Worm (Caenorhabditis elegans) whole organism, L4 larva: ENCODE data around the gene C14B9.3.
A peak's percentile ranks its signal among the peaks of the same experiment; 100 is the strongest.

Source experiments
- F49E8.2 ChIP-seq: sonication (generic microtip); optimal IDR thresholded peaks from 2 replicates; lab custom pipeline; 2016; ENCODE audit warnings: missing compliant biosample characterization, mild to moderate bottlenecking, missing genetic modification characterization, borderline replicate concordance
- Y48G9A.11 ChIP-seq: fragments of 200-800 bp; sonication (Bioruptor generic); IDR thresholded peaks from 2 replicates; pipeline ENCODE4 v1.3.6; 2022; ENCODE audit warnings: missing genetic modification reagents, missing genetic modification characterization, missing compliant biosample characterization
- Y5F2A.4 ChIP-seq: fragments of 200-800 bp; sonication (Bioruptor generic); optimal IDR thresholded peaks from 2 replicates; lab custom pipeline; 2018; ENCODE audit warnings: mild to moderate bottlenecking, missing genetic modification characterization, missing compliant biosample characterization
- Y75B8A.6 ChIP-seq: fragments of 200-800 bp; sonication (Bioruptor generic); IDR thresholded peaks from 2 replicates; pipeline ENCODE4 v1.3.6; 2022; ENCODE audit warnings: missing genetic modification reagents, missing genetic modification characterization, missing compliant biosample characterization
- ZK337.2 ChIP-seq: fragments of 200-800 bp; sonication (Bioruptor generic); IDR thresholded peaks from 2 replicates; pipeline ENCODE4 v1.3.6; 2022; ENCODE audit warnings: missing genetic modification reagents, missing genetic modification characterization, missing compliant biosample characterization
- ZK546.5 ChIP-seq, 2 experiments: sonication (generic microtip); optimal IDR thresholded peaks; 2 replicates each; lab custom pipeline; 2017; ENCODE audit warnings: missing biosample characterization in 2 of 2, missing genetic modification characterization in 2 of 2
- aha-1 ChIP-seq: fragments of 150-350 bp; peaks from one replicate; lab custom pipeline; 2014; ENCODE audit warnings: missing biosample characterization, missing genetic modification characterization
- ama-1 ChIP-seq: fragments of 150-350 bp; optimal IDR thresholded peaks from 2 replicates; lab custom pipeline; 2014; ENCODE audit warnings: inconsistent platforms, mixed read lengths
- ceh-28 ChIP-seq: fragments of 150-350 bp; optimal IDR thresholded peaks from 2 replicates; lab custom pipeline; 2014; ENCODE audit warnings: missing biosample characterization, missing genetic modification reagents, missing genetic modification characterization
- ceh-44 ChIP-seq: fragments of 200-800 bp; sonication (Bioruptor generic); IDR thresholded peaks from 2 replicates; pipeline ENCODE4 v1.3.6; 2022; ENCODE audit warnings: missing genetic modification reagents, missing genetic modification characterization, missing compliant biosample characterization
- ceh-62 ChIP-seq: sonication (generic microtip); optimal IDR thresholded peaks from 2 replicates; lab custom pipeline; 2017; ENCODE audit warnings: missing biosample characterization, missing genetic modification characterization
- ces-1 ChIP-seq: fragments of 150-350 bp; sonication (generic microtip); optimal IDR thresholded peaks from 4 replicates; lab custom pipeline; 2014; ENCODE audit warnings: missing biosample characterization, missing genetic modification reagents, missing genetic modification characterization
- cey-2 ChIP-seq: sonication (generic microtip); optimal IDR thresholded peaks from 3 replicates; lab custom pipeline; 2017; ENCODE audit warnings: missing genetic modification characterization, mild to moderate bottlenecking, missing compliant biosample characterization, antibody characterized with exemption, borderline replicate concordance; ENCODE audit not compliant: insufficient read depth
- ctbp-1 ChIP-seq: fragments of 200-800 bp; sonication (Bioruptor generic); IDR thresholded peaks from 2 replicates; pipeline ENCODE4 v1.3.6; 2022; ENCODE audit warnings: missing genetic modification reagents, missing genetic modification characterization, missing compliant biosample characterization
- daf-8 ChIP-seq: fragments of 200-800 bp; sonication (Bioruptor generic); IDR thresholded peaks from 2 replicates; pipeline ENCODE4 v1.3.6; 2022; ENCODE audit warnings: missing genetic modification characterization, missing compliant biosample characterization
- dmd-9 ChIP-seq: fragments of 200-800 bp; sonication (Bioruptor generic); IDR thresholded peaks from 2 replicates; pipeline ENCODE4 v1.3.6; 2022; ENCODE audit warnings: missing genetic modification reagents, missing genetic modification characterization, missing compliant biosample characterization
- dpl-1 ChIP-seq: fragments of 150-350 bp; optimal IDR thresholded peaks from 2 replicates; lab custom pipeline; 2014; ENCODE audit warnings: missing biosample characterization, missing genetic modification reagents, missing genetic modification characterization
- fkh-10 ChIP-seq: fragments of 150-350 bp; optimal IDR thresholded peaks from 2 replicates; lab custom pipeline; 2014; ENCODE audit warnings: missing biosample characterization, missing genetic modification reagents, missing genetic modification characterization
- fos-1 ChIP-seq: fragments of 150-350 bp; optimal IDR thresholded peaks from 2 replicates; lab custom pipeline; 2014; ENCODE audit warnings: missing biosample characterization, missing genetic modification characterization
- gei-8 ChIP-seq: fragments of 200-800 bp; sonication (Bioruptor generic); optimal IDR thresholded peaks from 2 replicates; lab custom pipeline; 2018; ENCODE audit warnings: mild to moderate bottlenecking, missing genetic modification characterization, missing compliant biosample characterization
- hif-1 ChIP-seq, 2 experiments: sonication (generic microtip); optimal IDR thresholded peaks; 2 replicates each; lab custom pipeline; 2016 to 2017; ENCODE audit warnings: missing compliant biosample characterization in 2 of 2, missing genetic modification characterization in 2 of 2, missing genetic modification reagents in 2 of 2, missing genotype in 2 of 2, mild to moderate bottlenecking in 1 of 2
- hlh-11 ChIP-seq: fragments of 200-800 bp; sonication (Bioruptor generic); optimal IDR thresholded peaks from 2 replicates; lab custom pipeline; 2018; ENCODE audit warnings: mild to moderate bottlenecking, missing genetic modification characterization, missing compliant biosample characterization
- hlh-30 ChIP-seq: sonication (generic microtip); optimal IDR thresholded peaks from 2 replicates; lab custom pipeline; 2017; ENCODE audit warnings: antibody characterized with exemption, mild to moderate bottlenecking, missing genetic modification characterization, missing compliant biosample characterization; ENCODE audit not compliant: insufficient read depth
- lim-7 ChIP-seq: fragments of 200-800 bp; sonication (Bioruptor generic); IDR thresholded peaks from 2 replicates; pipeline ENCODE4 v1.3.6; 2022; ENCODE audit warnings: missing genetic modification characterization, missing compliant biosample characterization
- lin-15B ChIP-seq: fragments of 150-350 bp; sonication (generic microtip); optimal IDR thresholded peaks from 3 replicates; lab custom pipeline; 2014; ENCODE audit warnings: missing biosample characterization, missing genetic modification characterization
- lin-39 ChIP-seq: fragments of 150-350 bp; optimal IDR thresholded peaks from 2 replicates; lab custom pipeline; 2014; ENCODE audit warnings: missing biosample characterization, missing genetic modification reagents, missing genetic modification characterization
- lir-3 ChIP-seq: sonication (generic microtip); optimal IDR thresholded peaks from 2 replicates; lab custom pipeline; 2016; ENCODE audit warnings: mild to moderate bottlenecking, missing genetic modification characterization, missing compliant biosample characterization
- madf-5 ChIP-seq, 2 experiments: fragments of 200-800 bp; sonication (Bioruptor generic); IDR thresholded peaks; 2 replicates each; pipeline ENCODE4 v1.3.6; 2022; ENCODE audit warnings: missing compliant biosample characterization in 2 of 2, missing genetic modification characterization in 2 of 2
- madf-9 ChIP-seq: fragments of 200-800 bp; sonication (Bioruptor generic); conservative IDR thresholded peaks from 2 replicates; pipeline ENCODE4 v1.3.6; 2022; ENCODE audit warnings: missing genetic modification reagents, missing genetic modification characterization, missing compliant biosample characterization
- mdt-29 ChIP-seq: fragments of 200-800 bp; sonication (Bioruptor generic); IDR thresholded peaks from 2 replicates; pipeline ENCODE4 v1.3.6; 2022; ENCODE audit warnings: missing genetic modification reagents, missing genetic modification characterization, missing compliant biosample characterization
- mep-1 ChIP-seq: fragments of 150-350 bp; sonication (generic microtip); optimal IDR thresholded peaks from 3 replicates; lab custom pipeline; 2014; ENCODE audit warnings: missing biosample characterization, missing genetic modification characterization
- mes-2 ChIP-seq: sonication (generic microtip); optimal IDR thresholded peaks from 2 replicates; lab custom pipeline; 2016; ENCODE audit warnings: missing genotype, mild to moderate bottlenecking, missing genetic modification characterization, missing compliant biosample characterization; ENCODE audit not compliant: poor library complexity, severe bottlenecking
- nhr-41 ChIP-seq: fragments of 200-800 bp; sonication (Bioruptor generic); IDR thresholded peaks from 2 replicates; pipeline ENCODE4 v1.3.6; 2022; ENCODE audit warnings: missing genetic modification reagents, missing genetic modification characterization, missing compliant biosample characterization
- nhr-42 ChIP-seq: fragments of 200-800 bp; sonication (Bioruptor generic); IDR thresholded peaks from 2 replicates; pipeline ENCODE4 v1.3.6; 2022; ENCODE audit warnings: missing genetic modification characterization, missing compliant biosample characterization
- nhr-48 ChIP-seq: sonication (generic microtip); optimal IDR thresholded peaks from 2 replicates; lab custom pipeline; 2016; ENCODE audit warnings: mild to moderate bottlenecking, missing genetic modification characterization, missing compliant biosample characterization
- nhr-76 ChIP-seq: fragments of 150-350 bp; optimal IDR thresholded peaks from 2 replicates; lab custom pipeline; 2014; ENCODE audit warnings: missing biosample characterization, missing genetic modification characterization
- pha-4 ChIP-seq, 2 experiments: fragments of 150-350 bp in 1 of 2; fragments of 200-800 bp in 1 of 2; sonication (Bioruptor generic) in 1 of 2; IDR thresholded peaks in 1 of 2; optimal IDR thresholded peaks in 1 of 2; 2 replicates each; pipeline versions ENCODE4 v1.3.6 to Lab custom; 2014 to 2022; ENCODE audit warnings: missing genetic modification characterization in 2 of 2, missing genetic modification reagents in 2 of 2, missing biosample characterization in 1 of 2, missing compliant biosample characterization in 1 of 2
- php-3 ChIP-seq: fragments of 200-800 bp; sonication (Bioruptor generic); IDR thresholded peaks from 2 replicates; pipeline ENCODE4 v1.3.6; 2022; ENCODE audit warnings: missing genetic modification reagents, missing genetic modification characterization, missing compliant biosample characterization
- pqm-1 ChIP-seq: sonication (generic microtip); optimal IDR thresholded peaks from 2 replicates; lab custom pipeline; 2017; ENCODE audit warnings: missing biosample characterization, missing genetic modification characterization
- rbr-2 ChIP-seq: sonication (generic microtip); optimal IDR thresholded peaks from 2 replicates; lab custom pipeline; 2016; ENCODE audit warnings: missing genotype, missing genetic modification characterization, missing compliant biosample characterization
- sdz-12 ChIP-seq: fragments of 200-800 bp; sonication (Bioruptor generic); optimal IDR thresholded peaks from 2 replicates; lab custom pipeline; 2018; ENCODE audit warnings: mild to moderate bottlenecking, missing genetic modification characterization, missing compliant biosample characterization
- set-16 ChIP-seq: fragments of 200-800 bp; sonication (Bioruptor generic); IDR thresholded peaks from 2 replicates; pipeline ENCODE4 v1.3.6; 2022; ENCODE audit warnings: missing genetic modification reagents, missing genetic modification characterization, missing compliant biosample characterization
- snpc-1.2 ChIP-seq: fragments of 200-800 bp; sonication (Bioruptor generic); IDR thresholded peaks from 2 replicates; pipeline ENCODE4 v1.3.6; 2022; ENCODE audit warnings: missing genetic modification reagents, missing genetic modification characterization, missing compliant biosample characterization
- spr-1 ChIP-seq: sonication (generic microtip); optimal IDR thresholded peaks from 2 replicates; lab custom pipeline; 2016; ENCODE audit warnings: mild to moderate bottlenecking, missing genetic modification characterization, missing compliant biosample characterization
- unc-130 ChIP-seq: sonication (generic microtip); optimal IDR thresholded peaks from 2 replicates; lab custom pipeline; 2016; ENCODE audit warnings: missing genetic modification reagents, missing genetic modification characterization, missing compliant biosample characterization
- unc-62 ChIP-seq, 3 experiments: fragments of 150-350 bp in 1 of 3; sonication (generic microtip); optimal IDR thresholded peaks in 2 of 3; peaks in 1 of 3; 1 replicate in 1 of 3; 2 replicates in 2 of 3; lab custom pipeline; 2014 to 2017; ENCODE audit warnings: missing biosample characterization in 3 of 3, missing genetic modification characterization in 3 of 3, missing genetic modification reagents in 3 of 3, missing genotype in 1 of 3
- vab-7 ChIP-seq: fragments of 200-800 bp; sonication (Bioruptor generic); IDR thresholded peaks from 2 replicates; pipeline ENCODE4 v1.3.6; 2022; ENCODE audit warnings: missing genetic modification reagents, missing genetic modification characterization, missing compliant biosample characterization
- zag-1 ChIP-seq: fragments of 150-350 bp; optimal IDR thresholded peaks from 2 replicates; lab custom pipeline; 2014; ENCODE audit warnings: missing biosample characterization, missing genetic modification characterization
- zfp-2 ChIP-seq: sonication (generic microtip); optimal IDR thresholded peaks from 2 replicates; lab custom pipeline; 2016; ENCODE audit warnings: mild to moderate bottlenecking, missing genetic modification characterization, missing compliant biosample characterization
- zfp-3 ChIP-seq: fragments of 200-800 bp; sonication (Bioruptor generic); conservative IDR thresholded peaks from 2 replicates; pipeline ENCODE4 v1.3.6; 2022; ENCODE audit warnings: missing genetic modification reagents, missing genetic modification characterization, missing compliant biosample characterization
- zip-2 ChIP-seq: fragments of 150-350 bp; optimal IDR thresholded peaks from 2 replicates; lab custom pipeline; 2014; ENCODE audit warnings: missing biosample characterization, missing genetic modification characterization

The C14B9.3 gene

DNA sequence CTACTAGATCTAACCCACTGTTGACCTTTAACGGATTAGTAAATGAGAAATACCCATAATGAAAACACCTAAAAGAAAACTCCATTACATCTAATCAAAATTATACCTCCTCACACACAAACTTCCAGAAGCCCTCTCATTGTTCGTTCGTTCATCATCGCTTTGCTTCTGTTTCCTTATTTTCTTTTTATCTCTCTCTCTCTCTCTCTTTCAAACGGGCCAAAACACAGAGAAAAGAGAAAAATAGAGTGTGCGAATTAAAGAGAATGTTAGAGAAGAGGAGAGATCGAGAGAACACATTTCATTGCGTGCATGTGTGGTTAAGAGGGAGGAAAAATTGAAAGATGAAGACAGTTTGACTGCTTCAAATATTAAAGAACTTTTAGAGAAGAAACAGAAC, 15.7 kb downstream of the C14B9.3 start (continued):
- TF ChIP-seq unc-130 (no peak), Y48G9A.11 (GFP tag; lab: Robert Waterston, UW) (no peak), ZK337.2 (GFP tag; lab: Robert Waterston, UW) (no peak), pha-4 (GFP tag; IDR thresholded peaks at IDR 0.05; lab: Robert Waterston, UW) (no peak), pha-4 (tag; optimal IDR thresholded peaks at IDR 0.05; lab: Kevin White, UChicago) (no peak), nhr-41 (GFP tag; lab: Robert Waterston, UW) (no peak), lir-3 (tag; lab: Kevin White, UChicago) (no peak), zfp-3 (GFP tag; lab: Robert Waterston, UW) (no peak), fkh-10 (GFP tag; lab: Kevin White, UChicago) (peak; percentile 44), lim-7 (GFP tag; lab: Robert Waterston, UW) (no peak), madf-9 (GFP tag; lab: Robert Waterston, UW) (no peak), ctbp-1 (GFP tag; lab: Robert Waterston, UW) (no peak), ama-1 (no peak), nhr-76 (tag; lab: Kevin White, UChicago) (no peak), mdt-29 (GFP tag; lab: Robert Waterston, UW) (no peak), aha-1 (tag; lab: Kevin White, UChicago) (peak; percentile 86), ces-1 (no peak), madf-5 (GFP tag; IDR thresholded peaks at IDR 0.05; lab: Robert Waterston, UW) (no peak), php-3 (GFP tag; lab: Robert Waterston, UW) (no peak), rbr-2 (tag; lab: Kevin White, UChicago) (peak; percentile 37), snpc-1.2 (GFP tag; lab: Robert Waterston, UW) (no peak), daf-8 (GFP tag; lab: Robert Waterston, UW) (no peak), gei-8 (peak; percentile 58), F49E8.2 (tag; lab: Kevin White, UChicago) (no peak), zfp-2 (tag; lab: Kevin White, UChicago) (no peak), ceh-62 (no peak), ZK546.5 (tag; optimal IDR thresholded peaks at IDR 0.05; lab: Kevin White, UChicago) (no peak), Y75B8A.6 (GFP tag; lab: Robert Waterston, UW) (no peak), vab-7 (GFP tag; lab: Robert Waterston, UW) (no peak), cey-2 (tag; lab: Kevin White, UChicago) (no peak), spr-1 (tag; lab: Kevin White, UChicago) (no peak), zip-2 (no peak), zag-1 (tag; lab: Kevin White, UChicago) (no peak), hlh-30 (tag; lab: Kevin White, UChicago) (peak; percentile 70), mep-1 (tag; lab: Kevin White, UChicago) (peak; percentile 87), fos-1 (tag; lab: Kevin White, UChicago) (no peak), sdz-12 (GFP tag; lab: Kevin White, UChicago) (no peak), dpl-1 (GFP tag; lab: Kevin White, UChicago) (no peak), pqm-1 (tag; lab: Kevin White, UChicago) (peak; percentile 26), lin-39 (no peak), unc-62 (GFP tag; optimal IDR thresholded peaks at IDR 0.05 in 1 of 2; lab: Kevin White, UChicago) (peak in 1 of 2 experiments; percentile 52), unc-62 (tag; optimal IDR thresholded peaks at IDR 0.05; lab: Kevin White, UChicago) (no peak), ceh-44 (GFP tag; lab: Robert Waterston, UW) (no peak), mes-2 (peak; percentile 69), hlh-11 (tag; lab: Kevin White, UChicago) (peak; percentile 76), dmd-9 (GFP tag; lab: Robert Waterston, UW) (no peak), Y5F2A.4 (no peak), ceh-28 (tag; lab: Kevin White, UChicago) (no peak), set-16 (GFP tag; lab: Robert Waterston, UW) (no peak), hif-1 (tag; optimal IDR thresholded peaks at IDR 0.05; lab: Kevin White, UChicago) (peak in 1 of 2 experiments; percentile 9), lin-15B (no peak), nhr-42 (GFP tag; lab: Robert Waterston, UW) (no peak), nhr-48 (peak; percentile 15)
